Worm (Caenorhabditis elegans) whole organism, early embryonic: ENCODE results near the gene col-167.

Experiments used
- B0310.2 ChIP-seq: sonication (generic microtip); optimal IDR thresholded peaks from 2 replicates; lab custom pipeline; 2016; ENCODE audit warnings: mild to moderate bottlenecking, missing genetic modification characterization, missing compliant biosample characterization
- F13C5.2 ChIP-seq: sonication (generic microtip); optimal IDR thresholded peaks from 2 replicates; lab custom pipeline; 2017; ENCODE audit warnings: mild to moderate bottlenecking, missing genetic modification characterization, inconsistent platforms, missing compliant biosample characterization
- ama-1 ChIP-seq: fragments of 150-350 bp; optimal IDR thresholded peaks from 2 replicates; lab custom pipeline; 2014
- ceh-13 ChIP-seq: fragments of 200-800 bp; sonication (Bioruptor generic); optimal IDR thresholded peaks from 2 replicates; lab custom pipeline; 2018; ENCODE audit warnings: mild to moderate bottlenecking, missing genetic modification characterization, missing compliant biosample characterization
- ceh-36 ChIP-seq: sonication (generic microtip); optimal IDR thresholded peaks from 2 replicates; lab custom pipeline; 2016; ENCODE audit warnings: missing genetic modification characterization, inconsistent platforms, missing compliant biosample characterization
- flt-1 ChIP-seq: fragments of 200-800 bp; sonication (Bioruptor generic); IDR thresholded peaks from 2 replicates; pipeline ENCODE4 v1.3.6; 2022; ENCODE audit warnings: missing genetic modification characterization, missing compliant biosample characterization
- hmg-4 ChIP-seq: fragments of 200-800 bp; sonication (Bioruptor generic); optimal IDR thresholded peaks from 2 replicates; lab custom pipeline; 2018; ENCODE audit warnings: mild to moderate bottlenecking, missing genetic modification characterization, missing compliant biosample characterization
- pes-1 ChIP-seq: fragments of 200-800 bp; sonication (Bioruptor generic); IDR thresholded peaks from 2 replicates; pipeline ENCODE4 v1.3.6; 2022; ENCODE audit warnings: missing genetic modification reagents, missing genetic modification characterization, missing compliant biosample characterization
- scrt-1 ChIP-seq: fragments of 200-800 bp; sonication (Bioruptor generic); IDR thresholded peaks from 2 replicates; pipeline ENCODE4 v1.3.6; 2022; ENCODE audit warnings: missing genetic modification characterization, missing compliant biosample characterization
- sea-1 ChIP-seq: fragments of 200-800 bp; sonication (Bioruptor generic); conservative IDR thresholded peaks from 2 replicates; pipeline ENCODE4 v1.3.6; 2022; ENCODE audit warnings: missing genetic modification characterization, missing compliant biosample characterization
- tbx-37 ChIP-seq: fragments of 200-800 bp; sonication (Bioruptor generic); conservative IDR thresholded peaks from 2 replicates; pipeline ENCODE4 v1.3.6; 2022; ENCODE audit warnings: missing genetic modification reagents, missing genetic modification characterization, missing compliant biosample characterization
- tra-4 ChIP-seq: sonication (generic microtip); optimal IDR thresholded peaks from 2 replicates; lab custom pipeline; 2017; ENCODE audit warnings: missing genetic modification characterization, missing compliant biosample characterization

- TF ChIP-seq scrt-1 (GFP tag; lab: Robert Waterston, UW) (no peak), pes-1 (GFP tag; lab: Robert Waterston, UW) (no peak), B0310.2 (no peak), tbx-37 (GFP tag; lab: Robert Waterston, UW) (no peak), ama-1 (no peak), hmg-4 (no peak), F13C5.2 (tag; lab: Kevin White, UChicago) (no peak), tra-4 (tag; lab: Kevin White, UChicago) (no peak), sea-1 (no peak), ceh-13 (no peak), ceh-36 (tag; lab: Kevin White, UChicago) (no peak), flt-1 (GFP tag; lab: Robert Waterston, UW) (no peak)
Observed at ce11 chrX:6345785-6346184, 22.5 kb downstream of the col-167 start.
